Worm (Caenorhabditis elegans) whole organism, L4/young adult: Measurements from ENCODE around the gene agt-2.
"Not testable (repeated sequence)": the region's sequence is repeated elsewhere in the genome, so short reads cannot be mapped to it uniquely, and the experiment has no call there.

Experiments
- W03F9.2 ChIP-seq: fragments of 150-350 bp; optimal IDR thresholded peaks from 2 replicates; lab custom pipeline; 2014; ENCODE audit warnings: missing biosample characterization, missing genetic modification characterization
- dao-5 ChIP-seq: sonication (generic microtip); optimal IDR thresholded peaks from 2 replicates; lab custom pipeline; 2016; ENCODE audit warnings: missing genotype, missing genetic modification characterization, moderate library complexity, missing compliant biosample characterization
- him-1 ChIP-seq: sonication (generic microtip); optimal IDR thresholded peaks from 2 replicates; lab custom pipeline; 2016; ENCODE audit warnings: missing genotype, missing genetic modification reagents, missing genetic modification characterization, missing compliant biosample characterization

Gene agt-2

ce11 chrII:5358137-5358745 is 15.4 kb downstream of the agt-2 start, which contains the start of the genes F09E5.11 and bmy-1:
Gene F09E5.11 (minus strand): TSS chrII:5358187.
Gene bmy-1 (plus strand): TSS chrII:5358695.
- TF ChIP-seq dao-5 (tag; lab: Kevin White, UChicago), result no peak
- TF ChIP-seq W03F9.2, result peak; percentile 67
- peak; percentile 38 for TF ChIP-seq him-1

- TF ChIP-seq him-1 (no peak), dao-5 (tag; lab: Kevin White, UChicago) (no peak), W03F9.2 (no peak)
These were observed 18.2 kb downstream of the agt-2 start, which contains the start of gene srg-69 for ce11 chrII:5355384-5355783. Gene srg-69 (plus strand): TSS chrII:5355684.

ce11 chrII:5353642-5354041 is 20.0 kb downstream of the agt-2 start:
- peak; percentile 46 for TF ChIP-seq dao-5 (tag; lab: Kevin White, UChicago)
- no peak for TF ChIP-seq him-1
- no peak for TF ChIP-seq W03F9.2

- TF ChIP-seq him-1 (no peak), W03F9.2 (no peak), dao-5 (tag; lab: Kevin White, UChicago) (no peak)
These were observed 21.8 kb downstream of the agt-2 start, which contains the start of gene F09E5.7 for ce11 chrII:5351799-5352198. Gene F09E5.7 (plus strand): TSS chrII:5352099.

- not testable (repeated sequence) for TF ChIP-seq W03F9.2; dao-5 (tag; lab: Kevin White, UChicago); him-1
These were observed 23.3 kb downstream of the agt-2 start, which contains the start of gene F09E5.8 for ce11 chrII:5350357-5350756. Gene F09E5.8 (plus strand): TSS chrII:5350669.

- TF ChIP-seq dao-5 (tag; lab: Kevin White, UChicago) (no peak), W03F9.2 (no peak), him-1 (no peak)
These were observed 28.9 kb downstream of the agt-2 start, which contains the start of gene F09E5.14 for ce11 chrII:5344775-5345174. Gene F09E5.14 (minus strand): TSS chrII:5344875.

ce11 chrII:5342412-5342811 is 31.2 kb downstream of the agt-2 start:
- TF ChIP-seq W03F9.2 (no peak), him-1 (no peak), dao-5 (tag; lab: Kevin White, UChicago) (no peak)

ce11 chrII:5341573-5341972 is 32.1 kb downstream of the agt-2 start:
- TF ChIP-seq dao-5 (tag; lab: Kevin White, UChicago), result no peak
- TF ChIP-seq W03F9.2, result no peak
- TF ChIP-seq him-1, result no peak

ce11 chrII:5340672-5341568 is 32.7 kb downstream of the agt-2 start:
- TF ChIP-seq him-1, result peak; percentile 60
- TF ChIP-seq dao-5 (tag; lab: Kevin White, UChicago), result no peak

ce11 chrII:5339547-5339946 is 34.1 kb downstream of the agt-2 start:
- TF ChIP-seq W03F9.2 (no peak), dao-5 (tag; lab: Kevin White, UChicago) (no peak), him-1 (no peak)

- TF ChIP-seq W03F9.2 (no peak), dao-5 (tag; lab: Kevin White, UChicago) (no peak), him-1 (no peak)
These were observed 35.3 kb downstream of the agt-2 start for ce11 chrII:5338301-5338700.

- TF ChIP-seq W03F9.2 (no peak), dao-5 (tag; lab: Kevin White, UChicago) (no peak), him-1 (no peak)
These were observed 36.2 kb downstream of the agt-2 start for ce11 chrII:5337495-5337840.

- TF ChIP-seq dao-5 (tag; lab: Kevin White, UChicago) (no peak), him-1 (peak; percentile 40), W03F9.2 (peak; percentile 12)
These were observed 36.8 kb downstream of the agt-2 start for ce11 chrII:5336660-5337494.

- peak; percentile 70 for TF ChIP-seq him-1
- TF ChIP-seq dao-5 (tag; lab: Kevin White, UChicago), result peak; percentile 2
- TF ChIP-seq W03F9.2, result no peak
These were observed 37.6 kb downstream of the agt-2 start for ce11 chrII:5336035-5336376.
